Fruit fly (Drosophila melanogaster) whole organism, embryonic: ENCODE measurements around the gene Nprl3.

Experiments
- Awh ChIP-seq: fragments of 200-800 bp; sonication (Bioruptor generic); IDR thresholded peaks from 2 replicates; pipeline ENCODE4, ENCODE4 v1.3.6; 2022; ENCODE audit warnings: missing biosample characterization, missing genetic modification characterization
- C15 ChIP-seq: fragments of 200-800 bp; sonication (Bioruptor generic); IDR thresholded peaks from 3 replicates; pipeline ENCODE4 v1.3.6; 2022; ENCODE audit warnings: missing biosample characterization, missing genetic modification characterization
- CG10462 ChIP-seq: fragments of 200-800 bp; sonication (Bioruptor generic); optimal IDR thresholded peaks from 2 replicates; lab custom pipeline; 2016; ENCODE audit warnings: missing biosample characterization, missing genetic modification characterization
- CG11695 ChIP-seq: fragments of 200-800 bp; sonication (Bioruptor generic); IDR thresholded peaks from 3 replicates; pipeline ENCODE4 v1.3.6; 2022; ENCODE audit warnings: missing biosample characterization, missing genetic modification characterization
- CG14050 ChIP-seq: fragments of 200-800 bp; sonication (Bioruptor generic); IDR thresholded peaks from 3 replicates; pipeline ENCODE4 v1.3.6; 2022; ENCODE audit warnings: missing biosample characterization, missing genetic modification characterization
- CG16813 ChIP-seq: fragments of 200-800 bp; sonication (Bioruptor generic); IDR thresholded peaks from 3 replicates; pipeline ENCODE4 v1.3.6; 2022; ENCODE audit warnings: missing biosample characterization, missing genetic modification characterization; ENCODE audit not compliant: partially characterized antibody
- CG17328 ChIP-seq: fragments of 200-800 bp; sonication (Bioruptor generic); IDR thresholded peaks from 2 replicates; pipeline ENCODE4 v1.3.6; 2022; ENCODE audit warnings: missing biosample characterization, missing genetic modification characterization
- CG17802 ChIP-seq: fragments of 200-800 bp; sonication (Bioruptor generic); optimal IDR thresholded peaks from 2 replicates; lab custom pipeline; 2018; ENCODE audit warnings: missing biosample characterization, mild to moderate bottlenecking, missing genetic modification characterization, moderate library complexity
- CG18764 ChIP-seq: fragments of 200-800 bp; sonication (Bioruptor generic); optimal IDR thresholded peaks from 3 replicates; lab custom pipeline; 2016; ENCODE audit warnings: missing biosample characterization, missing genetic modification characterization
- CG2116 ChIP-seq: fragments of 200-800 bp; sonication (Bioruptor generic); optimal IDR thresholded peaks from 3 replicates; lab custom pipeline; 2018; ENCODE audit warnings: missing biosample characterization, mild to moderate bottlenecking, missing genetic modification characterization
- CG31365 ChIP-seq: fragments of 200-800 bp; sonication (Bioruptor generic); optimal IDR thresholded peaks from 2 replicates; lab custom pipeline; 2018; ENCODE audit warnings: missing biosample characterization, mild to moderate bottlenecking, missing genetic modification characterization
- CG32532 ChIP-seq: fragments of 200-800 bp; sonication (Bioruptor generic); IDR thresholded peaks from 2 replicates; pipeline ENCODE4 v1.3.6; 2022; ENCODE audit warnings: missing biosample characterization, missing genetic modification characterization
- CG4328 ChIP-seq: fragments of 200-800 bp; sonication (Bioruptor generic); optimal IDR thresholded peaks from 3 replicates; lab custom pipeline; 2017; ENCODE audit warnings: missing biosample characterization, missing genetic modification reagents, missing genetic modification characterization
- CG6254 ChIP-seq: fragments of 200-800 bp; sonication (Bioruptor generic); optimal IDR thresholded peaks from 3 replicates; lab custom pipeline; 2017; ENCODE audit warnings: mild to moderate bottlenecking, missing biosample characterization, missing genetic modification reagents, missing genetic modification characterization
- CG6765 ChIP-seq: fragments of 200-800 bp; sonication (Bioruptor generic); optimal IDR thresholded peaks from 3 replicates; lab custom pipeline; 2017; ENCODE audit warnings: missing biosample characterization, mild to moderate bottlenecking, missing genetic modification characterization
- CG8290 ChIP-seq, 3 experiments: fragments of 200-800 bp; sonication (Bioruptor generic); optimal IDR thresholded peaks; 2 replicates each; lab custom pipeline; 2016 to 2019; ENCODE audit warnings: missing biosample characterization in 3 of 3, missing genetic modification characterization in 3 of 3, mild to moderate bottlenecking in 2 of 3, moderate library complexity in 1 of 3
- CG8765 ChIP-seq: fragments of 200-800 bp; sonication (Bioruptor generic); IDR thresholded peaks from 2 replicates; pipeline ENCODE4 v1.3.6; 2022; ENCODE audit warnings: missing biosample characterization, missing genetic modification characterization
- CG9215 ChIP-seq: fragments of 200-800 bp; sonication (Bioruptor generic); IDR thresholded peaks from 2 replicates; pipeline ENCODE4 v1.3.6; 2022; ENCODE audit warnings: missing biosample characterization, missing genetic modification characterization
- CG9876 ChIP-seq: fragments of 200-800 bp; sonication (Bioruptor generic); optimal IDR thresholded peaks from 2 replicates; lab custom pipeline; 2016; ENCODE audit warnings: missing biosample characterization, missing genetic modification characterization
- CHES-1-like ChIP-seq: fragments of 200-800 bp; sonication (Bioruptor generic); optimal IDR thresholded peaks from 2 replicates; lab custom pipeline; 2016; ENCODE audit warnings: missing biosample characterization, missing genetic modification characterization
- H15 ChIP-seq: fragments of 200-800 bp; sonication (Bioruptor generic); IDR thresholded peaks from 3 replicates; pipeline ENCODE4 v1.3.6; 2022; ENCODE audit warnings: missing biosample characterization, missing genetic modification characterization
- Lpt ChIP-seq: fragments of >200 bp; optimal IDR thresholded peaks from 2 replicates; lab custom pipeline; 2018; ENCODE audit warnings: missing biosample characterization, missing genetic modification characterization
- Mad ChIP-seq: fragments of 200-800 bp; sonication (Bioruptor generic); optimal IDR thresholded peaks from 2 replicates; lab custom pipeline; 2016; ENCODE audit warnings: missing biosample characterization, missing genetic modification characterization
- NK7.1 ChIP-seq: fragments of 200-800 bp; sonication (Bioruptor generic); optimal IDR thresholded peaks from 3 replicates; lab custom pipeline; 2016; ENCODE audit warnings: missing biosample characterization, missing genetic modification characterization
- Oaz ChIP-seq: fragments of 200-800 bp; sonication (Bioruptor generic); IDR thresholded peaks from 2 replicates; pipeline ENCODE4 v1.3.6; 2022; ENCODE audit warnings: missing biosample characterization, missing genetic modification characterization
- Ptx1 ChIP-seq: fragments of 200-800 bp; sonication (Bioruptor generic); IDR thresholded peaks from 2 replicates; pipeline ENCODE4 v1.3.6; 2022; ENCODE audit warnings: missing biosample characterization, missing genetic modification characterization
- Sin3A ChIP-seq: fragments of >200 bp; optimal IDR thresholded peaks from 2 replicates; lab custom pipeline; 2018
- chinmo ChIP-seq: fragments of 200-800 bp; sonication (Bioruptor generic); IDR thresholded peaks from 4 replicates; pipeline ENCODE4 v1.3.6; 2022; ENCODE audit warnings: missing biosample characterization, missing genetic modification characterization; ENCODE audit not compliant: partially characterized antibody
- ci ChIP-seq: fragments of 200-800 bp; sonication (Bioruptor generic); IDR thresholded peaks from 3 replicates; pipeline ENCODE4 v1.3.6; 2022; ENCODE audit warnings: missing biosample characterization, missing genetic modification characterization
- corto ChIP-seq: fragments of 200-800 bp; sonication (Bioruptor generic); optimal IDR thresholded peaks from 2 replicates; lab custom pipeline; 2016; ENCODE audit warnings: missing biosample characterization, mild to moderate bottlenecking, missing genetic modification characterization, moderate library complexity
- dmrt11E ChIP-seq: fragments of 200-800 bp; sonication (Bioruptor generic); optimal IDR thresholded peaks from 3 replicates; lab custom pipeline; 2018; ENCODE audit warnings: missing biosample characterization, mild to moderate bottlenecking, missing genetic modification characterization, moderate library complexity
- eyg ChIP-seq: fragments of 200-800 bp; sonication (Bioruptor generic); optimal IDR thresholded peaks from 3 replicates; lab custom pipeline; 2016; ENCODE audit warnings: missing biosample characterization, missing genetic modification characterization
- gsb ChIP-seq: fragments of 200-800 bp; sonication (Bioruptor generic); IDR thresholded peaks from 2 replicates; pipeline ENCODE4 v1.3.6; 2022; ENCODE audit warnings: missing biosample characterization, missing genetic modification characterization
- kay ChIP-seq: fragments of 200-800 bp; sonication (Bioruptor generic); optimal IDR thresholded peaks from 2 replicates; lab custom pipeline; 2016; ENCODE audit warnings: missing biosample characterization, missing genetic modification characterization
- lola ChIP-seq, 3 experiments: fragments of >200 bp in 2 of 3; fragments of 200-800 bp in 1 of 3; sonication (Bioruptor generic) in 1 of 3; optimal IDR thresholded peaks; 2 replicates each; lab custom pipeline; 2017 to 2019; ENCODE audit warnings: missing biosample characterization in 3 of 3, missing genetic modification characterization in 3 of 3, mild to moderate bottlenecking in 1 of 3, moderate library complexity in 1 of 3
- luna ChIP-seq: fragments of 200-800 bp; sonication (Bioruptor generic); optimal IDR thresholded peaks from 2 replicates; lab custom pipeline; 2016; ENCODE audit warnings: missing biosample characterization, missing genetic modification characterization
- nau ChIP-seq: fragments of 200-800 bp; sonication (Bioruptor generic); optimal IDR thresholded peaks from 3 replicates; lab custom pipeline; 2017; ENCODE audit warnings: missing biosample characterization, mild to moderate bottlenecking, missing genetic modification characterization, missing genetic modification reagents
- pnt ChIP-seq: fragments of 200-800 bp; sonication (Bioruptor generic); optimal IDR thresholded peaks from 3 replicates; lab custom pipeline; 2016; ENCODE audit warnings: missing biosample characterization, missing genetic modification characterization
- repo ChIP-seq: fragments of 200-800 bp; sonication (Bioruptor generic); optimal IDR thresholded peaks from 2 replicates; lab custom pipeline; 2016; ENCODE audit warnings: missing biosample characterization, missing genetic modification characterization
- rib ChIP-seq: fragments of 200-800 bp; sonication (Bioruptor generic); IDR thresholded peaks from 2 replicates; pipeline ENCODE4 v1.3.6; 2022; ENCODE audit warnings: missing biosample characterization, missing genetic modification characterization
- schlank ChIP-seq: fragments of 200-800 bp; sonication (Bioruptor generic); optimal IDR thresholded peaks from 2 replicates; lab custom pipeline; 2018; ENCODE audit warnings: missing biosample characterization, mild to moderate bottlenecking, missing genetic modification characterization
- seq ChIP-seq: fragments of 200-800 bp; sonication (Bioruptor generic); IDR thresholded peaks from 2 replicates; pipeline ENCODE4 v1.3.6; 2022; ENCODE audit warnings: missing biosample characterization, missing genetic modification characterization
- slbo ChIP-seq: fragments of 200-800 bp; sonication (Bioruptor generic); IDR thresholded peaks from 2 replicates; pipeline ENCODE4 v1.3.6; 2022; ENCODE audit warnings: missing biosample characterization, missing genetic modification characterization
- slou ChIP-seq: fragments of 200-800 bp; sonication (Bioruptor generic); optimal IDR thresholded peaks from 3 replicates; lab custom pipeline; 2016; ENCODE audit warnings: missing biosample characterization, missing genetic modification characterization
- sob ChIP-seq: fragments of 200-800 bp; sonication (Bioruptor generic); IDR thresholded peaks from 2 replicates; pipeline ENCODE4 v1.3.6; 2022; ENCODE audit warnings: missing biosample characterization, missing genetic modification characterization
- stwl ChIP-seq: fragments of 200-800 bp; sonication (Bioruptor generic); optimal IDR thresholded peaks from 3 replicates; lab custom pipeline; 2018; ENCODE audit warnings: missing biosample characterization, mild to moderate bottlenecking, missing genetic modification characterization, moderate library complexity
- tgo ChIP-seq: fragments of 200-800 bp; sonication (Bioruptor generic); IDR thresholded peaks from 3 replicates; pipeline ENCODE4 v1.3.6; 2022; ENCODE audit warnings: missing biosample characterization, missing genetic modification characterization
- ttk ChIP-seq: fragments of 200-800 bp; sonication (Bioruptor generic); IDR thresholded peaks from 2 replicates; pipeline ENCODE4 v2.1.2; 2022; ENCODE audit warnings: missing biosample characterization, missing genetic modification characterization
- wek ChIP-seq: fragments of 200-800 bp; sonication (Bioruptor generic); optimal IDR thresholded peaks from 3 replicates; lab custom pipeline; 2018; ENCODE audit warnings: missing biosample characterization, mild to moderate bottlenecking, missing genetic modification characterization, moderate library complexity
- yki ChIP-seq: fragments of >200 bp; optimal IDR thresholded peaks from 3 replicates; lab custom pipeline; 2018

Gene Nprl3

DNA sequence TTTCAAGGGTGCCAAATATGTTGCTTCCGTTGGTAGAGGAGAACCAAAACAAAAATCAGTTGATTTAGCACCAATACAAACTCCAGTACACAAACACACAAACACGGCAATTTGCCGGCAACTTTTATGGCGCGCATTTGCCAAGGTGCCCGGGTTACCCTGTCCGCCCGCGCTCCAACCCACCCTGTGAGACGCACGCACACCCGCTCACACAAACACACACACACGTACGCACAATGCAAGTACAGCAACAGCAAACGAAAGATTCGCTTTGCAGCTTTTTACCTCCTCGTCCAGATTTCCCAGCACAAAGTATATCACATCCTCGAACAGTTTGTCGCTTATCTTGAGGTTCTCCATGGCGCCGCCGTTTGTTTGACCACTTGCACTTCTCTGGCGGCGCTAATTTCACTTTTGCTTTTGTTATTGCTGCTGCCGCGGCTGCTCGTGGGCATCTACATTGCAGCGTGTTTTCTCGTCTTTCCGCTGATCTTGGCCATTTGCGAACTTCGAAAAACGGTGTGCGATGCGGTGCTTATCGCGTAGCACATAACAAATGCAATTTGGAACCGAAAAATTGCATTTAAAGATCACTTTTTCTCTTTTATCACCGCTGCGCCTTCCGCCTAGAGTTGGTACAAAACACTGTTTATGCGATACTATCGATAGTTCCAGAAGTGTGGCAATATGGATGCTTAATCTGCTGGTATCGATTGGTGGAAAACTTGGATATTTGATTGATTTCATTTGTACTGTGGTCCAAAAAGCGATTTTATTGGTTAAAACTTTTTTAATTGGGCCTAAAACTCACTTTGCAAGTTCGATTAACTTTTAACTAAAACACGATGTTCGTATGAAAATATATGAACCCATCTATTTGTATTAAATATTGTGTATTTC is 27.1 kb upstream of the Nprl3 start, which contains the start of gene Ptip (continued):
- TF ChIP-seq Lpt (GFP tag; lab: Kevin White, UChicago) (no peak), CHES-1-like (peak; percentile 62), stwl (tag; lab: Kevin White, UChicago) (peak; percentile 67), CG16813 (peak; percentile 98), CG6254 (GFP tag; lab: Kevin White, UChicago) (peak; percentile 100), kay (GFP tag; lab: Kevin White, UChicago) (no peak), CG4328 (GFP tag; lab: Kevin White, UChicago) (no peak), CG17802 (tag; lab: Kevin White, UChicago) (peak; percentile 9), Sin3A (lab: Kevin White, UChicago) (peak; percentile 86), ttk (no peak), CG18764 (GFP tag; lab: Kevin White, UChicago) (no peak), rib (GFP tag; lab: Robert Waterston, UW) (peak; percentile 53), Ptx1 (GFP tag; lab: Robert Waterston, UW) (no peak), CG9876 (GFP tag; lab: Kevin White, UChicago) (no peak), dmrt11E (tag; lab: Kevin White, UChicago) (no peak), CG11695 (GFP tag; lab: Robert Waterston, UW) (no peak; the same call in 2 of the 3 replicates), yki (no peak), CG17328 (GFP tag; lab: Robert Waterston, UW) (no peak), luna (no peak), pnt (GFP tag; lab: Kevin White, UChicago) (no peak), NK7.1 (GFP tag; lab: Kevin White, UChicago) (peak; percentile 1), CG2116 (GFP tag; lab: Kevin White, UChicago) (peak; percentile 91), slou (GFP tag; lab: Kevin White, UChicago) (no peak), CG31365 (no peak), CG8765 (no peak), schlank (peak; percentile 8), CG6765 (GFP tag; lab: Kevin White, UChicago) (peak; percentile 22), C15 (GFP tag; lab: Robert Waterston, UW) (0 out of 3 replicates have a peak, but pooled peaks have one; percentile 43), seq (peak; percentile 81), eyg (GFP tag; lab: Kevin White, UChicago) (no peak), ci (GFP tag; lab: Robert Waterston, UW) (peak; percentile 87), repo (GFP tag; lab: Kevin White, UChicago) (no peak), sob (GFP tag; lab: Robert Waterston, UW) (peak; percentile 31; the same call in 1 of the 2 replicates), CG8290 (GFP tag; optimal IDR thresholded peaks at IDR 0.05; lab: Kevin White, UChicago) (no peak), CG8290 (tag; optimal IDR thresholded peaks at IDR 0.05; lab: Kevin White, UChicago) (peak in 1 of 2 experiments; percentile 42), nau (GFP tag; lab: Kevin White, UChicago) (no peak), gsb (GFP tag; lab: Robert Waterston, UW) (no peak), chinmo (GFP tag; lab: Robert Waterston, UW) (peak; percentile 91), Awh (GFP tag; lab: Robert Waterston, UW) (peak; percentile 58; the same call in 1 of the 2 replicates), lola (GFP tag; optimal IDR thresholded peaks at IDR 0.05; lab: Kevin White, UChicago) (peak in 1 of 3 experiments; percentile 5), corto (GFP tag; lab: Kevin White, UChicago) (no peak), CG9215 (no peak), CG10462 (no peak), wek (GFP tag; lab: Kevin White, UChicago) (peak; percentile 80), Mad (no peak), CG14050 (GFP tag; lab: Robert Waterston, UW) (no peak), slbo (GFP tag; lab: Robert Waterston, UW) (peak; percentile 61), CG32532 (GFP tag; lab: Robert Waterston, UW) (peak; percentile 73; the same call in 1 of the 2 replicates), Oaz (no peak), tgo (no peak), H15 (GFP tag; lab: Robert Waterston, UW) (0 out of 3 replicates have a peak, but pooled peaks have one; percentile 29)
